Worm (Caenorhabditis elegans): ENCODE results near the gene Y48A5A.1.

DNA sequence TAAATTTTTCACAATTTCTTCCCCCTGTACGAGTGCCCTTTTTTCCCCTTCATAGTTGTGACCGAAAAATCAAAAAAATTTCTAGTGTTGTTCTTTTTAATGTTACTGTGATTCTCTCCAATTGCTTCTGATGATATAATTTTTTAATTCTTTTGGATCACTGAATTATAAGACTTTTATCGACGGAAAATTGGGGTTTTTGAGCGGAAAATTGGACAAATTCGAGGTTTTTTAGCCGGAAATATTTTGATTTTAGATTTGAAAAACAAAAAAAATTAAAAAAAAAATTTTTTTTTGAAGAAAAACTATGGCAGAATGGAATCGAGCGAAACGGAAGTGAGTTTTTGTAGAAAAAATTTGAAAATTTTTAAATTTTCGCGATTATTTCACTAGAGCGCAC is 17.4 kb upstream of the Y48A5A.1 start, which contains the start of gene tsen-54:
- no peak for TF ChIP-seq fkh-4 (tag; optimal IDR thresholded peaks at IDR 0.05; ENCODE audit: borderline replicate concordance)
- no peak for TF ChIP-seq ama-1 (optimal IDR thresholded peaks at IDR 0.05)
- TF ChIP-seq nhr-12 (tag; optimal IDR thresholded peaks at IDR 0.05) = no peak
- no peak for TF ChIP-seq nhr-28 (tag; optimal IDR thresholded peaks at IDR 0.05)
- no peak for TF ChIP-seq ces-1 (GFP tag; optimal IDR thresholded peaks at IDR 0.05)
- TF ChIP-seq pqm-1 (tag; optimal IDR thresholded peaks at IDR 0.05) = no peak
- TF ChIP-seq zag-1 (tag; optimal IDR thresholded peaks at IDR 0.05) = no peak
- no peak for TF ChIP-seq elt-3 (tag; optimal IDR thresholded peaks at IDR 0.05)
- no peak for TF ChIP-seq mdl-1 (tag; optimal IDR thresholded peaks at IDR 0.05)

Data from whole organism, L1 larva.